Worm (Caenorhabditis elegans): ENCODE measurements around the gene chil-3.

ce11 chrII:9891823-9892222 lies 30.5 kb upstream of the chil-3 start:
- TF ChIP-seq nhr-237 (tag; optimal IDR thresholded peaks at IDR 0.05) (no peak), ama-1 (optimal IDR thresholded peaks at IDR 0.05) (no peak), unc-39 (tag; optimal IDR thresholded peaks at IDR 0.05) (no peak), nhr-11 (tag; optimal IDR thresholded peaks at IDR 0.05) (no peak), nhr-77 (tag; optimal IDR thresholded peaks at IDR 0.05) (no peak), blmp-1 (tag; optimal IDR thresholded peaks at IDR 0.05; ENCODE audit: insufficient read depth) (no peak), nhr-6 (tag; optimal IDR thresholded peaks at IDR 0.05) (no peak), ztf-11 (tag; optimal IDR thresholded peaks at IDR 0.05) (no peak), mdl-1 (tag; optimal IDR thresholded peaks at IDR 0.05) (no peak), lin-39 (tag; optimal IDR thresholded peaks at IDR 0.05) (no peak), snpc-4 (tag; optimal IDR thresholded peaks at IDR 0.05) (no peak), sma-9 (GFP tag; optimal IDR thresholded peaks at IDR 0.05) (peak; percentile 79), sma-9 (tag; optimal IDR thresholded peaks at IDR 0.05) (no peak), zag-1 (tag; optimal IDR thresholded peaks at IDR 0.05) (no peak), lin-13 (GFP tag; optimal IDR thresholded peaks at IDR 0.05) (no peak)

Measured in whole organism, L2 larva.